Worm (Caenorhabditis elegans) whole organism, early embryonic: ENCODE data around the gene nhl-3.

Source experiments
- aly-1 ChIP-seq: sonication (generic microtip); optimal IDR thresholded peaks from 2 replicates; lab custom pipeline; 2016; ENCODE audit warnings: missing genetic modification characterization, missing compliant biosample characterization
- ama-1 ChIP-seq: fragments of 150-350 bp; optimal IDR thresholded peaks from 2 replicates; lab custom pipeline; 2014
- ceh-36 ChIP-seq: sonication (generic microtip); optimal IDR thresholded peaks from 2 replicates; lab custom pipeline; 2016; ENCODE audit warnings: missing genetic modification characterization, inconsistent platforms, missing compliant biosample characterization
- flt-1 ChIP-seq: fragments of 200-800 bp; sonication (Bioruptor generic); IDR thresholded peaks from 2 replicates; pipeline ENCODE4 v1.3.6; 2022; ENCODE audit warnings: missing genetic modification characterization, missing compliant biosample characterization
- hmbx-1 ChIP-seq: sonication (generic microtip); optimal IDR thresholded peaks from 2 replicates; lab custom pipeline; 2016; ENCODE audit warnings: mild to moderate bottlenecking, missing genetic modification characterization, missing compliant biosample characterization
- pes-1 ChIP-seq: fragments of 200-800 bp; sonication (Bioruptor generic); IDR thresholded peaks from 2 replicates; pipeline ENCODE4 v1.3.6; 2022; ENCODE audit warnings: missing genetic modification reagents, missing genetic modification characterization, missing compliant biosample characterization
- sea-1 ChIP-seq: fragments of 200-800 bp; sonication (Bioruptor generic); conservative IDR thresholded peaks from 2 replicates; pipeline ENCODE4 v1.3.6; 2022; ENCODE audit warnings: missing genetic modification characterization, missing compliant biosample characterization

DNA sequence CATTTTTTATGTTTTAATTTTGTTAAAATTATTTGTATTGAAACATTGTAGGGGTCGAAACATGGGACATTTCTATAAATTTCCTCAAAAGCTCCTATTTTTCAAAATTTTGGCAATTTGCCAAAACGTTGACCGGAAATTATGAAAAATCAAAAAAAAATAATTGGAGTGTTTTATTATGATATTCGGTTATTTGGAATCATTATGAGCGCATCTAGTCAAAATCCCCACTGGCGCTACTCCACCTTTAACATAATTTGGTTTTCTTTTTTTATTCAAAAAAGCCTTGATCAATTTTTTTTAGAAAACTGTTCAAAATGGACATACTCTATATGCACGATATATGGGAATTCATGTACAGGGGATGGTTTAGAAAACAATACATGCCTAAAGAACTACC, 3.3 kb upstream of the nhl-3 start, which contains the start of gene W04H10.2:
- TF ChIP-seq flt-1 (GFP tag; lab: Robert Waterston, UW) (no peak), pes-1 (no peak), aly-1 (tag; lab: Kevin White, UChicago) (no peak), ama-1 (lab: Kevin White, UChicago) (no peak), ceh-36 (tag; lab: Kevin White, UChicago) (no peak), sea-1 (GFP tag; lab: Robert Waterston, UW) (no peak), hmbx-1 (tag; lab: Kevin White, UChicago) (no peak)
